Worm (Caenorhabditis elegans): Measurements from ENCODE around the gene rip-1.
"Not testable (repeated sequence)": the region's sequence is repeated elsewhere in the genome, so short reads cannot be mapped to it uniquely, and the experiment has no call there.

DNA sequence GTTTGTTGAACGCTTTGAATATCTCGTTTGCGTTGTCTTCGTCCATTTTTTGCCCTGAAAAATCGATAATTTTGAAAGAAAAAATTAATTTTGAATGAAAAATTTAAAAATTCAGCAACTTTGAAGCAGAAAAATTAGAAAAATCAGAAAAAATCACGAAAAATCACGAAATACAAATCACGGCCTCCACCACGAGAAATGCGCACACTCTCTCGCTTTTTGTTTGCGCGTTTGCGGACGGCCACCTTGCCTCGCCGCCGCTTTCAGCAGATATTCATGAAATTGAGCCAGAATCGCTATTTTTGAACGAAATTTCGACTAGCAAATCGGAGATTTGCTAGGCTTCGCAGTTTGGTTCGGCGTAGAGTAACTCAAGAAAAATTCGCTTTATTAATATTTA, 8.3 kb upstream of the rip-1 start, which contains the start of gene inpp-4B:
- TF ChIP-seq gmeb-2 (tag; optimal IDR thresholded peaks at IDR 0.05); nhr-11 (tag; optimal IDR thresholded peaks at IDR 0.05); elt-2 (tag; optimal IDR thresholded peaks at IDR 0.05); C38D4.7 (GFP tag; optimal IDR thresholded peaks at IDR 0.05): not testable (repeated sequence)
